Fruit fly (Drosophila melanogaster) whole organism, embryonic: ENCODE results near the gene RhoGAP5A.

Experiments
- CG12236 ChIP-seq: fragments of 200-800 bp; sonication (Bioruptor generic); optimal IDR thresholded peaks from 2 replicates; lab custom pipeline; 2016; ENCODE audit warnings: missing biosample characterization, missing genetic modification characterization
- CG12942 ChIP-seq: fragments of 200-800 bp; sonication (Bioruptor generic); optimal IDR thresholded peaks from 3 replicates; lab custom pipeline; 2016; ENCODE audit warnings: missing biosample characterization, missing genetic modification characterization
- CG17361 ChIP-seq: fragments of 200-800 bp; sonication (Bioruptor generic); IDR thresholded peaks from 3 replicates; pipeline ENCODE4 v1.3.6; 2022; ENCODE audit warnings: missing biosample characterization, missing genetic modification characterization
- CG1832 ChIP-seq: fragments of 200-800 bp; sonication (Bioruptor generic); optimal IDR thresholded peaks from 2 replicates; lab custom pipeline; 2017; ENCODE audit warnings: missing biosample characterization, mild to moderate bottlenecking, missing genetic modification characterization, inconsistent platforms
- CG18764 ChIP-seq: fragments of 200-800 bp; sonication (Bioruptor generic); optimal IDR thresholded peaks from 3 replicates; lab custom pipeline; 2016; ENCODE audit warnings: missing biosample characterization, missing genetic modification characterization
- CG2678 ChIP-seq: fragments of 200-800 bp; sonication (Bioruptor generic); optimal IDR thresholded peaks from 3 replicates; lab custom pipeline; 2019; ENCODE audit warnings: missing biosample characterization, mild to moderate bottlenecking, missing genetic modification characterization, moderate library complexity
- CG2875 ChIP-seq: fragments of 200-800 bp; sonication (Bioruptor generic); optimal IDR thresholded peaks from 2 replicates; lab custom pipeline; 2017; ENCODE audit warnings: missing biosample characterization, mild to moderate bottlenecking, missing genetic modification characterization, missing genetic modification reagents
- CG3065 ChIP-seq: fragments of 200-800 bp; sonication (Bioruptor generic); optimal IDR thresholded peaks from 2 replicates; lab custom pipeline; 2016; ENCODE audit warnings: missing biosample characterization, missing genetic modification characterization
- CG31224 ChIP-seq: fragments of 200-800 bp; sonication (Bioruptor generic); IDR thresholded peaks from 2 replicates; pipeline ENCODE4 v1.3.6; 2022; ENCODE audit warnings: missing biosample characterization, missing genetic modification characterization
- CG31365 ChIP-seq: fragments of 200-800 bp; sonication (Bioruptor generic); optimal IDR thresholded peaks from 2 replicates; lab custom pipeline; 2018; ENCODE audit warnings: missing biosample characterization, mild to moderate bottlenecking, missing genetic modification characterization
- CG34422 ChIP-seq: fragments of 200-800 bp; sonication (Bioruptor generic); IDR thresholded peaks from 3 replicates; pipeline ENCODE4 v1.3.6; 2022; ENCODE audit warnings: missing biosample characterization, missing genetic modification characterization
- CG6272 ChIP-seq: fragments of 200-800 bp; sonication (Bioruptor generic); IDR thresholded peaks from 2 replicates; pipeline ENCODE4 v1.3.6; 2022; ENCODE audit warnings: missing biosample characterization, missing genetic modification characterization
- CG6654 ChIP-seq: fragments of 200-800 bp; sonication (Bioruptor generic); optimal IDR thresholded peaks from 2 replicates; lab custom pipeline; 2017; ENCODE audit warnings: missing biosample characterization, mild to moderate bottlenecking, missing genetic modification characterization
- CTCF ChIP-seq: fragments of 200-800 bp; sonication (Bioruptor generic); optimal IDR thresholded peaks from 2 replicates; lab custom pipeline; 2017; ENCODE audit warnings: missing biosample characterization, mild to moderate bottlenecking, missing genetic modification characterization, moderate library complexity
- Deaf1 ChIP-seq: fragments of 200-800 bp; optimal IDR thresholded peaks from 3 replicates; lab custom pipeline; 2019; ENCODE audit warnings: missing biosample characterization, mild to moderate bottlenecking, missing genetic modification characterization, moderate library complexity
- Dll ChIP-seq: fragments of 200-800 bp; sonication (Bioruptor generic); IDR thresholded peaks from 4 replicates; pipeline ENCODE4 v1.3.6; 2022; ENCODE audit warnings: missing biosample characterization, missing genetic modification characterization; ENCODE audit not compliant: partially characterized antibody
- Doc2 ChIP-seq: fragments of 200-800 bp; sonication (Bioruptor generic); IDR thresholded peaks from 2 replicates; pipeline ENCODE4 v1.3.6; 2022; ENCODE audit warnings: missing biosample characterization, missing genetic modification characterization
- Drgx ChIP-seq: fragments of 200-800 bp; sonication (Bioruptor generic); IDR thresholded peaks from 2 replicates; pipeline ENCODE4 v1.3.6; 2022; ENCODE audit warnings: missing biosample characterization, missing genetic modification characterization
- Fer3 ChIP-seq: fragments of 200-800 bp; sonication (Bioruptor generic); optimal IDR thresholded peaks from 2 replicates; lab custom pipeline; 2018; ENCODE audit warnings: missing biosample characterization, mild to moderate bottlenecking, missing genetic modification characterization, moderate library complexity
- GATAe ChIP-seq: fragments of 200-800 bp; sonication (Bioruptor generic); conservative IDR thresholded peaks from 2 replicates; pipeline ENCODE4 v1.3.6; 2022; ENCODE audit warnings: missing biosample characterization, missing genetic modification characterization
- HmgD ChIP-seq: fragments of 200-800 bp; sonication (Bioruptor generic); optimal IDR thresholded peaks from 3 replicates; lab custom pipeline; 2016; ENCODE audit warnings: missing biosample characterization, missing genetic modification characterization
- Nf-YB ChIP-seq: fragments of 200-800 bp; sonication (Bioruptor generic); optimal IDR thresholded peaks from 3 replicates; lab custom pipeline; 2019; ENCODE audit warnings: missing biosample characterization, mild to moderate bottlenecking, missing genetic modification characterization, moderate library complexity
- Rx ChIP-seq: fragments of 200-800 bp; sonication (Bioruptor generic); IDR thresholded peaks from 2 replicates; pipeline ENCODE4 v1.3.6; 2022; ENCODE audit warnings: missing biosample characterization, missing genetic modification characterization
- ac ChIP-seq: fragments of 200-800 bp; sonication (Bioruptor generic); optimal IDR thresholded peaks from 3 replicates; lab custom pipeline; 2017; ENCODE audit warnings: missing biosample characterization, mild to moderate bottlenecking, missing genetic modification characterization
- amos ChIP-seq: fragments of 200-800 bp; sonication (Bioruptor generic); IDR thresholded peaks from 2 replicates; pipeline ENCODE4 v1.3.6; 2022; ENCODE audit warnings: missing biosample characterization, missing genetic modification characterization; ENCODE audit not compliant: partially characterized antibody
- ara ChIP-seq: fragments of 200-800 bp; sonication (Bioruptor generic); IDR thresholded peaks from 2 replicates; pipeline ENCODE4 v1.3.6; 2022; ENCODE audit warnings: missing biosample characterization, missing genetic modification characterization
- dan ChIP-seq: fragments of 200-800 bp; sonication (Bioruptor generic); IDR thresholded peaks from 2 replicates; pipeline ENCODE4 v1.3.6; 2022; ENCODE audit warnings: missing biosample characterization, missing genetic modification characterization
- danr ChIP-seq: fragments of 200-800 bp; sonication (Bioruptor generic); IDR thresholded peaks from 2 replicates; pipeline ENCODE4 v1.3.6; 2022; ENCODE audit warnings: missing biosample characterization, missing genetic modification characterization
- disco-r ChIP-seq: fragments of 200-800 bp; sonication (Bioruptor generic); optimal IDR thresholded peaks from 2 replicates; lab custom pipeline; 2016; ENCODE audit warnings: missing biosample characterization, missing genetic modification characterization
- ems ChIP-seq: fragments of 200-800 bp; sonication (Bioruptor generic); optimal IDR thresholded peaks from 3 replicates; lab custom pipeline; 2016; ENCODE audit warnings: missing biosample characterization, missing genetic modification characterization
- eyg ChIP-seq: fragments of 200-800 bp; sonication (Bioruptor generic); optimal IDR thresholded peaks from 3 replicates; lab custom pipeline; 2016; ENCODE audit warnings: missing biosample characterization, missing genetic modification characterization
- gfzf ChIP-seq: fragments of 200-800 bp; sonication (Bioruptor generic); optimal IDR thresholded peaks from 2 replicates; lab custom pipeline; 2016; ENCODE audit warnings: missing biosample characterization, mild to moderate bottlenecking, missing genetic modification characterization, moderate library complexity
- hb ChIP-seq: fragments of 200-800 bp; sonication (Bioruptor generic); IDR thresholded peaks from 3 replicates; pipeline ENCODE4 v1.3.6; 2022; ENCODE audit warnings: missing biosample characterization, missing genetic modification characterization; ENCODE audit not compliant: partially characterized antibody
- hbn ChIP-seq: fragments of 200-800 bp; sonication (Bioruptor generic); IDR thresholded peaks from 2 replicates; pipeline ENCODE4 v1.3.6; 2022; ENCODE audit warnings: missing biosample characterization, missing genetic modification characterization; ENCODE audit not compliant: partially characterized antibody
- jing ChIP-seq: fragments of 200-800 bp; sonication (Bioruptor generic); optimal IDR thresholded peaks from 2 replicates; lab custom pipeline; 2018; ENCODE audit warnings: missing biosample characterization, mild to moderate bottlenecking, missing genetic modification characterization
- nerfin-1 ChIP-seq: fragments of 200-800 bp; sonication (Bioruptor generic); optimal IDR thresholded peaks from 3 replicates; lab custom pipeline; 2019; ENCODE audit warnings: missing biosample characterization, mild to moderate bottlenecking, missing genetic modification characterization, moderate library complexity
- pb ChIP-seq: fragments of 200-800 bp; sonication (Bioruptor generic); optimal IDR thresholded peaks from 3 replicates; lab custom pipeline; 2016; ENCODE audit warnings: missing biosample characterization, missing genetic modification characterization
- peb ChIP-seq: fragments of 200-800 bp; sonication (Bioruptor generic); IDR thresholded peaks from 2 replicates; pipeline ENCODE4 v1.3.6; 2022; ENCODE audit warnings: missing biosample characterization, missing genetic modification characterization
- row ChIP-seq: fragments of 200-800 bp; sonication (Bioruptor generic); IDR thresholded peaks from 3 replicates; pipeline ENCODE4 v1.3.6; 2022; ENCODE audit warnings: missing biosample characterization, missing genetic modification characterization
- sens ChIP-seq: fragments of 200-800 bp; sonication (Bioruptor generic); peaks from one replicate; lab custom pipeline; 2016; ENCODE audit warnings: missing biosample characterization, missing genetic modification characterization
- sens-2 ChIP-seq: fragments of 200-800 bp; sonication (Bioruptor generic); IDR thresholded peaks from 2 replicates; pipeline ENCODE4 v1.3.6; 2022; ENCODE audit warnings: missing biosample characterization, missing genetic modification characterization
- ttk ChIP-seq: fragments of 200-800 bp; sonication (Bioruptor generic); IDR thresholded peaks from 2 replicates; pipeline ENCODE4 v2.1.2; 2022; ENCODE audit warnings: missing biosample characterization, missing genetic modification characterization
- usp ChIP-seq: fragments of >200 bp; optimal IDR thresholded peaks from 2 replicates; lab custom pipeline; 2017; ENCODE audit warnings: missing biosample characterization, missing genetic modification characterization
- wor ChIP-seq: fragments of 200-800 bp; sonication (Bioruptor generic); IDR thresholded peaks from 2 replicates; pipeline ENCODE4 v1.3.6; 2022; ENCODE audit warnings: missing biosample characterization, missing genetic modification characterization
- yki ChIP-seq: fragments of >200 bp; optimal IDR thresholded peaks from 3 replicates; lab custom pipeline; 2018
- z ChIP-seq: fragments of 200-800 bp; sonication (Bioruptor generic); IDR thresholded peaks from 3 replicates; pipeline ENCODE4 v1.3.6; 2022; ENCODE audit warnings: missing biosample characterization, missing genetic modification characterization
- zfh2 ChIP-seq: fragments of 200-800 bp; sonication (Bioruptor generic); optimal IDR thresholded peaks from 2 replicates; lab custom pipeline; 2016; ENCODE audit warnings: missing biosample characterization, missing genetic modification characterization

Gene RhoGAP5A

DNA sequence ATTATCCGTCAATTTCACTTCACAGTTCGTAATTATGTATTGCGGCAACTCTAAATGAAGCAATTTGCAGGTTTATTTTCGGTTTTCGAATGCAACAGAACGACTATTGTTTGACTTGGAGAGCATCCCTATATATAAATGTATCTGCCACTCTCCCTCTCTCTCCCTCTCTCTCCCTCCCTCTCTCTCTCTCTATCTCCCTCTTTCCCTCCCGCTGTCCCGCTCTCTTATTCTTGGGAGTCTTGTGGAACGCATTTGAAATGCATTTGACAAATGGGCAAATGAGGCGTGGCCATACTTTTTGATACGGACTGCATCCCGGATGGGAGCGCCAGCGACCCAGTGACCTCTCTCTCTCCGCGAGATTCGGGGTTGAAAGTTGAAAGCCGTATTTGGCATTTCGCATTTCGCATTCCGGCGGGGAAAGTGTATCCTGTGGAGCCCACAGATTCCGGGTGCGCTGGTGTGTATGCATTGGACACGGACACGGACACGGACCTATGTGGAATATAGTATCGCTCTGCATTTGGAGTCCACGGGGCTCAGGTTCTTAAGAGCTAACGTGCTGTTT lies 18.0 kb upstream of the RhoGAP5A start (continued):
- TF ChIP-seq CG2875 (GFP tag; lab: Kevin White, UChicago) = no peak
- peak; percentile 52 for TF ChIP-seq nerfin-1 (tag; lab: Kevin White, UChicago)
- no peak for TF ChIP-seq ac
- no peak for TF ChIP-seq usp (GFP tag; lab: Kevin White, UChicago)
- TF ChIP-seq hbn (GFP tag; lab: Robert Waterston, UW) = no peak
- no peak for TF ChIP-seq pb (GFP tag; lab: Kevin White, UChicago)
- no peak for TF ChIP-seq CG12236 (GFP tag; lab: Kevin White, UChicago)
- no peak for TF ChIP-seq CG31224 (GFP tag; lab: Robert Waterston, UW)
- no peak for TF ChIP-seq jing
- TF ChIP-seq hb (GFP tag; lab: Robert Waterston, UW) = no peak
- no peak for TF ChIP-seq CG17361
- TF ChIP-seq CTCF = no peak
- TF ChIP-seq gfzf = no peak
- TF ChIP-seq dan (GFP tag; lab: Robert Waterston, UW) = no peak
- TF ChIP-seq peb = no peak
- no peak for TF ChIP-seq Deaf1
- TF ChIP-seq row (GFP tag; lab: Robert Waterston, UW) = no peak
- TF ChIP-seq Fer3 (tag; lab: Kevin White, UChicago) = no peak
- TF ChIP-seq Nf-YB = peak; percentile 50
- TF ChIP-seq sens-2 (GFP tag; lab: Robert Waterston, UW) = no peak
- no peak for TF ChIP-seq CG31365 (tag; lab: Kevin White, UChicago)
- TF ChIP-seq z = no peak
- TF ChIP-seq CG18764 (GFP tag; lab: Kevin White, UChicago) = no peak
- TF ChIP-seq CG1832 (GFP tag; lab: Kevin White, UChicago) = peak; percentile 78
- no peak for TF ChIP-seq CG2678 (tag; lab: Kevin White, UChicago)
- TF ChIP-seq Doc2 (GFP tag; lab: Robert Waterston, UW) = no peak
- TF ChIP-seq CG6272 (GFP tag; lab: Robert Waterston, UW) = no peak
- no peak for TF ChIP-seq disco-r (GFP tag; lab: Kevin White, UChicago)
- no peak for TF ChIP-seq ara (GFP tag; lab: Robert Waterston, UW)
- no peak for TF ChIP-seq amos
- TF ChIP-seq CG3065 = peak; percentile 8
- no peak for TF ChIP-seq zfh2 (GFP tag; lab: Kevin White, UChicago)
- no peak for TF ChIP-seq eyg (GFP tag; lab: Kevin White, UChicago)
- no peak for TF ChIP-seq HmgD (GFP tag; lab: Kevin White, UChicago)
- peak; percentile 6 for TF ChIP-seq yki (lab: Kevin White, UChicago)
- no peak for TF ChIP-seq CG12942 (GFP tag; lab: Kevin White, UChicago)
- TF ChIP-seq GATAe = no peak
- TF ChIP-seq, all 482 proteins: peak for 11

DNA sequence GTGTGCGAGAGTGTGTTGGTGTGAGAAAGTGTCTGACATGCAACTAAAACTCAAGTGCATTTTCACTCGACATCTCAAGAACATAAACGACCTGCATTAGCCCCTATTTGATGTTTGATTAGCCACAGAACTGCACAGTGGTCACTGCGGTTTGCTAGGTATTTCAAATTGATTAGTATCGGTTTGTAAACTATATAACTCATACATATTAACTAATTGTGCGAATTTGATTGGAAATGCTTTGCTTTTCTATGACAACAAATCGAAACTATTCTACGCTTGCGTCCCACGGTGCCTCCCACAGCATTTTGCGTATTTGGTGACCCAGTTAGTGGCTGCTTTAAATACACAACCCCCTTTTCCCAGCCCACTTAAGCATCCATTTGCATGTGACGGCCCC lies 16.1 kb upstream of the RhoGAP5A start:
- TF ChIP-seq Drgx (GFP tag; lab: Robert Waterston, UW) = peak; percentile 51
- no peak for TF ChIP-seq wor (GFP tag; lab: Robert Waterston, UW)
- TF ChIP-seq danr = no peak
- TF ChIP-seq ems (GFP tag; lab: Kevin White, UChicago) = no peak
- TF ChIP-seq CG6654 (GFP tag; lab: Kevin White, UChicago) = no peak
- no peak for TF ChIP-seq Dll (GFP tag; lab: Robert Waterston, UW)
- no peak for TF ChIP-seq Rx
- 0 out of 2 replicates have a peak, but pooled peaks have one; percentile 19 for TF ChIP-seq ttk (GFP tag; lab: Robert Waterston, UW)
- no peak for TF ChIP-seq CG34422 (GFP tag; lab: Robert Waterston, UW)
- peak; percentile 55 for TF ChIP-seq sens (GFP tag; lab: Kevin White, UChicago)
